Worm (Caenorhabditis elegans) whole organism, L4/young adult: ENCODE results near the gene phdh-1.

Experiments used
- W03F9.2 ChIP-seq: fragments of 150-350 bp; optimal IDR thresholded peaks from 2 replicates; lab custom pipeline; 2014; ENCODE audit warnings: missing biosample characterization, missing genetic modification characterization
- dao-5 ChIP-seq: sonication (generic microtip); optimal IDR thresholded peaks from 2 replicates; lab custom pipeline; 2016; ENCODE audit warnings: missing genotype, missing genetic modification characterization, moderate library complexity, missing compliant biosample characterization
- him-1 ChIP-seq: sonication (generic microtip); optimal IDR thresholded peaks from 2 replicates; lab custom pipeline; 2016; ENCODE audit warnings: missing genotype, missing genetic modification reagents, missing genetic modification characterization, missing compliant biosample characterization

phdh-1 gene

DNA sequence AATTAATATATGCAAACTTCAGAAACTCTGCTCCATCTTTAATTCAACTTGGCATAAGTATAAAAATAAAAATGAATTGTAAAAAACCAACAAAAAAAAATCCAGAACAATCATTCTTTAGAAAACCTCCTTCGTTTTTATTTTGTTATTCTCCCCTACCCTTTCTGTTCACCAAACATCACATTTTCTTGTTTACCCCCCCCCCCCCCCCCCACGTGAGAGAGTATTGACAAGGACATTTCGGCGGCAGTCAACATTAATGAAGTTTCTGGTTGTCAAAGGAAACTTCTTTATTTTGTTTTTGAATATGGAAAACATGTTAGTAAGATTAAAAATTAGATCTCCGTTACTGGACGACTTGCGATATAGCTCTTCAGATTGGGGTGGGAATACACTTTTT lies 23.8 kb downstream of the phdh-1 start:
- TF ChIP-seq him-1 (tag; lab: Kevin White, UChicago) (no peak), dao-5 (tag; lab: Kevin White, UChicago) (no peak), W03F9.2 (no peak)

- no peak for TF ChIP-seq W03F9.2
- TF ChIP-seq dao-5 (tag; lab: Kevin White, UChicago) = no peak
- no peak for TF ChIP-seq him-1 (tag; lab: Kevin White, UChicago)
Measured at ce11 chrII:13613096-13613495, 25.2 kb downstream of the phdh-1 start, which contains the start of gene gst-15. Gene gst-15 (minus strand): TSS chrII:13613196.

- TF ChIP-seq dao-5 (tag; lab: Kevin White, UChicago) (no peak), him-1 (tag; lab: Kevin White, UChicago) (no peak), W03F9.2 (no peak)
Measured at ce11 chrII:13611186-13611585, 27.1 kb downstream of the phdh-1 start, which contains the start of gene gst-24. Gene gst-24 (minus strand): TSS chrII:13611366.

- no peak for TF ChIP-seq him-1 (tag; lab: Kevin White, UChicago)
- TF ChIP-seq W03F9.2 = no peak
- no peak for TF ChIP-seq dao-5 (tag; lab: Kevin White, UChicago)
Measured at ce11 chrII:13609655-13610054, 28.6 kb downstream of the phdh-1 start, which contains the start of gene gst-20. Gene gst-20 (minus strand): TSS chrII:13609824.

- TF ChIP-seq him-1 (tag; lab: Kevin White, UChicago) = no peak
Measured at ce11 chrII:13600904-13601303, 37.4 kb downstream of the phdh-1 start, which contains the start of gene csp-1. Gene csp-1 (plus strand): TSS chrII:13601204.

ce11 chrII:13596505-13596977 lies 41.7 kb downstream of the phdh-1 start, which contains the start of the genes fbxc-23 and csc-1:
Gene fbxc-23 (minus strand): TSS chrII:13596555.
Gene csc-1 (plus strand): TSS chrII:13596955.
- TF ChIP-seq W03F9.2 (peak; percentile 52), dao-5 (tag; lab: Kevin White, UChicago) (no peak)

- TF ChIP-seq him-1 (tag; lab: Kevin White, UChicago) (no peak), dao-5 (tag; lab: Kevin White, UChicago) (no peak), W03F9.2 (no peak)
Measured at ce11 chrII:13595279-13595678, 43.0 kb downstream of the phdh-1 start.

DNA sequence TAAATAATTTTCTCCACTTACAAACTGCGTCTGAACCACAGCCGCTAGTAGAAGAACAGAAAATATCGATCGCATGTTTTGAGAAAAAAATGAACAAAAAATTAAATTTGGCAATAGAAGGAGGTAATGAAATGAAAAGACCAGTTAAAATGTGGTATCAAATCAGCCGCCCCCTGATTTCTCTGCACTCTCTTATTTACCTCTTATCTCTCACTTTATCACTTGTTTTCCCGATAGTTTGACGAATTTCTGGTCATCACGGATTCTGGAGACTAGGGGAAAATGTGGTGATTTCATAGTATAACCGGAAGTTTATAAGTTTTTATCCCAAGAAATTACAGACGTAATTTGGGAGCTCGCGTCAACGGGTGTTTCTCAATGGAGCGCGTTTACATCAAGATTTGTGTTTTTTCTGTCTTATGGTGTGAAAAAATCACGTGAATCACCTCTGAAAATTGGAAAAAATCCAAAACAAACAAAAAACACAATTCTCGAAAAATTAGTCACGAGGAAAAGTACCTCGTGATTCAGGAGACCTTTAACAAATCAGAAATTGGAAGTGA lies 44.5 kb downstream of the phdh-1 start, which contains the start of gene clec-146:
Gene clec-146, minus strand, starts transcription at position 116 of the 563 bp plus-strand sequence.
- TF ChIP-seq dao-5 (tag; lab: Kevin White, UChicago) = no peak
- TF ChIP-seq him-1 (tag; lab: Kevin White, UChicago) = no peak
- TF ChIP-seq W03F9.2 = no peak

- no peak for TF ChIP-seq W03F9.2
- TF ChIP-seq him-1 (tag; lab: Kevin White, UChicago) = no peak
- no peak for TF ChIP-seq dao-5 (tag; lab: Kevin White, UChicago)
Measured at ce11 chrII:13590461-13590860, 47.8 kb downstream of the phdh-1 start, which contains the start of gene clec-145. Gene clec-145 (minus strand): TSS chrII:13590561.
